Fruit fly (Drosophila melanogaster) whole organism, embryonic: Measurements from ENCODE around the gene pico.

Source experiments
- Bdp1 ChIP-seq: fragments of 200-800 bp; sonication (Bioruptor generic); optimal IDR thresholded peaks from 3 replicates; lab custom pipeline; 2016; ENCODE audit warnings: missing biosample characterization, missing genetic modification characterization
- CG12155 ChIP-seq: fragments of 200-800 bp; sonication (Bioruptor generic); optimal IDR thresholded peaks from 3 replicates; lab custom pipeline; 2016; ENCODE audit warnings: missing biosample characterization, missing genetic modification characterization
- CG16815 ChIP-seq: fragments of 200-800 bp; sonication (Bioruptor generic); optimal IDR thresholded peaks from 3 replicates; lab custom pipeline; 2017; ENCODE audit warnings: missing biosample characterization, mild to moderate bottlenecking, missing genetic modification characterization
- CG16863 ChIP-seq: fragments of 200-800 bp; sonication (Bioruptor generic); optimal IDR thresholded peaks from 3 replicates; lab custom pipeline; 2016; ENCODE audit warnings: missing biosample characterization, missing genetic modification characterization
- CG3281 ChIP-seq: fragments of 200-800 bp; sonication (Bioruptor generic); optimal IDR thresholded peaks from 3 replicates; lab custom pipeline; 2017; ENCODE audit warnings: missing biosample characterization, mild to moderate bottlenecking, missing genetic modification characterization
- CG3407 ChIP-seq: fragments of 200-800 bp; sonication (Bioruptor generic); optimal IDR thresholded peaks from 2 replicates; lab custom pipeline; 2018; ENCODE audit warnings: missing biosample characterization, mild to moderate bottlenecking, missing genetic modification characterization
- CG3847 ChIP-seq: fragments of 200-800 bp; sonication (Bioruptor generic); IDR thresholded peaks from 2 replicates; pipeline ENCODE4 v1.3.6; 2022; ENCODE audit warnings: missing biosample characterization, missing genetic modification characterization
- CG43689 ChIP-seq: fragments of 200-800 bp; sonication (Bioruptor generic); IDR thresholded peaks from 2 replicates; pipeline ENCODE4 v1.3.6; 2022; ENCODE audit warnings: missing biosample characterization, missing genetic modification characterization
- CG6689 ChIP-seq: fragments of 200-800 bp; sonication (Bioruptor generic); IDR thresholded peaks from 2 replicates; pipeline ENCODE4 v1.3.6; 2022; ENCODE audit warnings: missing biosample characterization, missing genetic modification characterization
- CG6791 ChIP-seq: fragments of 200-800 bp; sonication (Bioruptor generic); IDR thresholded peaks from 3 replicates; pipeline ENCODE4 v1.3.6; 2022; ENCODE audit warnings: missing biosample characterization, missing genetic modification characterization; ENCODE audit not compliant: partially characterized antibody
- CG6854 ChIP-seq: fragments of 200-800 bp; sonication (Bioruptor generic); optimal IDR thresholded peaks from 3 replicates; lab custom pipeline; 2017; ENCODE audit warnings: missing biosample characterization, mild to moderate bottlenecking, missing genetic modification characterization
- CG7357 ChIP-seq: fragments of 200-800 bp; sonication (Bioruptor generic); IDR thresholded peaks from 3 replicates; pipeline ENCODE4 v1.3.6; 2022; ENCODE audit warnings: missing biosample characterization, missing genetic modification characterization
- D19A ChIP-seq: fragments of 200-800 bp; optimal IDR thresholded peaks from 3 replicates; lab custom pipeline; 2019; ENCODE audit warnings: missing biosample characterization, mild to moderate bottlenecking, missing genetic modification characterization, moderate library complexity
- Doc3 ChIP-seq: fragments of 200-800 bp; sonication (Bioruptor generic); IDR thresholded peaks from 3 replicates; pipeline ENCODE4 v1.3.6; 2022; ENCODE audit warnings: missing biosample characterization, missing genetic modification characterization; ENCODE audit not compliant: partially characterized antibody
- Ets97D ChIP-seq: fragments of 200-800 bp; sonication (Bioruptor generic); optimal IDR thresholded peaks from 3 replicates; lab custom pipeline; 2016; ENCODE audit warnings: missing biosample characterization, missing genetic modification characterization
- Fer1 ChIP-seq: fragments of 200-800 bp; sonication (Bioruptor generic); optimal IDR thresholded peaks from 2 replicates; lab custom pipeline; 2017; ENCODE audit warnings: missing biosample characterization, mild to moderate bottlenecking, missing genetic modification characterization
- Fer2 ChIP-seq: fragments of 200-800 bp; sonication (Bioruptor generic); optimal IDR thresholded peaks from 2 replicates; lab custom pipeline; 2018; ENCODE audit warnings: missing biosample characterization, mild to moderate bottlenecking, missing genetic modification characterization, moderate library complexity
- GATAe ChIP-seq: fragments of 200-800 bp; sonication (Bioruptor generic); conservative IDR thresholded peaks from 2 replicates; pipeline ENCODE4 v1.3.6; 2022; ENCODE audit warnings: missing biosample characterization, missing genetic modification characterization
- HLH3B ChIP-seq: fragments of 200-800 bp; sonication (Bioruptor generic); IDR thresholded peaks from 2 replicates; pipeline ENCODE4 v1.3.6; 2022; ENCODE audit warnings: missing biosample characterization, missing genetic modification characterization
- Hand ChIP-seq: fragments of 200-800 bp; sonication (Bioruptor generic); optimal IDR thresholded peaks from 2 replicates; lab custom pipeline; 2017; ENCODE audit warnings: mild to moderate bottlenecking, missing biosample characterization, missing genetic modification reagents, missing genetic modification characterization
- Hsf ChIP-seq: fragments of 200-800 bp; sonication (Bioruptor generic); optimal IDR thresholded peaks from 3 replicates; lab custom pipeline; 2016; ENCODE audit warnings: missing biosample characterization, missing genetic modification characterization
- Lim3 ChIP-seq: fragments of 200-800 bp; sonication (Bioruptor generic); IDR thresholded peaks from 2 replicates; pipeline ENCODE4 v1.3.6; 2022; ENCODE audit warnings: missing biosample characterization, missing genetic modification characterization
- NC2α ChIP-seq: fragments of 200-800 bp; sonication (Bioruptor generic); optimal IDR thresholded peaks from 2 replicates; lab custom pipeline; 2016; ENCODE audit warnings: missing biosample characterization, missing genetic modification characterization
- Neu2 ChIP-seq: fragments of 200-800 bp; sonication (Bioruptor generic); optimal IDR thresholded peaks from 3 replicates; lab custom pipeline; 2016; ENCODE audit warnings: missing biosample characterization, missing genetic modification characterization, borderline replicate concordance
- Optix ChIP-seq: fragments of 200-800 bp; sonication (Bioruptor generic); IDR thresholded peaks from 3 replicates; pipeline ENCODE4 v1.3.6; 2022; ENCODE audit warnings: missing biosample characterization, missing genetic modification characterization
- Sox100B ChIP-seq: fragments of 200-800 bp; sonication (Bioruptor generic); optimal IDR thresholded peaks from 3 replicates; lab custom pipeline; 2018; ENCODE audit warnings: missing biosample characterization, mild to moderate bottlenecking, missing genetic modification characterization
- Sry-δ ChIP-seq: fragments of 200-800 bp; sonication (Bioruptor generic); optimal IDR thresholded peaks from 2 replicates; lab custom pipeline; 2016; ENCODE audit warnings: missing biosample characterization, missing genetic modification characterization
- Taf1 ChIP-seq: fragments of 200-800 bp; sonication (Bioruptor generic); IDR thresholded peaks from 2 replicates; pipeline ENCODE4 v1.3.6; 2022; ENCODE audit warnings: missing biosample characterization, missing genetic modification characterization
- Trl ChIP-seq, 3 experiments: fragments of >200 bp in 2 of 3; fragments of 200-800 bp in 1 of 3; sonication (Bioruptor generic) in 1 of 3; optimal IDR thresholded peaks; 2 replicates in 1 of 3; 3 replicates in 2 of 3; lab custom pipeline; 2016 to 2017; ENCODE audit warnings: missing biosample characterization in 1 of 3, missing genetic modification characterization in 1 of 3
- chn ChIP-seq: fragments of 200-800 bp; sonication (Bioruptor generic); optimal IDR thresholded peaks from 2 replicates; lab custom pipeline; 2016; ENCODE audit warnings: missing biosample characterization, missing genetic modification characterization
- crp ChIP-seq, 2 experiments: fragments of 200-800 bp; sonication (Bioruptor generic); optimal IDR thresholded peaks; 2 replicates in 1 of 2; 3 replicates in 1 of 2; lab custom pipeline; 2017; ENCODE audit warnings: missing biosample characterization in 2 of 2, missing genetic modification characterization in 2 of 2, mild to moderate bottlenecking in 1 of 2, moderate library complexity in 1 of 2
- dimm ChIP-seq: fragments of 200-800 bp; sonication (Bioruptor generic); IDR thresholded peaks from 2 replicates; pipeline ENCODE4 v1.3.6; 2022; ENCODE audit warnings: missing biosample characterization, missing genetic modification characterization
- disco-r ChIP-seq: fragments of 200-800 bp; sonication (Bioruptor generic); optimal IDR thresholded peaks from 2 replicates; lab custom pipeline; 2016; ENCODE audit warnings: missing biosample characterization, missing genetic modification characterization
- eyg ChIP-seq: fragments of 200-800 bp; sonication (Bioruptor generic); optimal IDR thresholded peaks from 3 replicates; lab custom pipeline; 2016; ENCODE audit warnings: missing biosample characterization, missing genetic modification characterization
- fd64A ChIP-seq: fragments of 200-800 bp; sonication (Bioruptor generic); optimal IDR thresholded peaks from 3 replicates; lab custom pipeline; 2018; ENCODE audit warnings: missing biosample characterization, mild to moderate bottlenecking, missing genetic modification characterization
- gce ChIP-seq: fragments of 200-800 bp; sonication (Bioruptor generic); IDR thresholded peaks from 3 replicates; pipeline ENCODE4 v1.3.6; 2022; ENCODE audit warnings: missing biosample characterization, missing genetic modification characterization
- gcm2 ChIP-seq: fragments of 200-800 bp; sonication (Bioruptor generic); optimal IDR thresholded peaks from 2 replicates; lab custom pipeline; 2016; ENCODE audit warnings: missing biosample characterization, missing genetic modification characterization
- ham ChIP-seq: fragments of 200-800 bp; sonication (Bioruptor generic); IDR thresholded peaks from 2 replicates; pipeline ENCODE4 v1.3.6; 2022; ENCODE audit warnings: missing biosample characterization, missing genetic modification characterization
- klu ChIP-seq: fragments of 200-800 bp; sonication (Bioruptor generic); IDR thresholded peaks from 2 replicates; pipeline ENCODE4 v1.3.6; 2022; ENCODE audit warnings: missing biosample characterization, missing genetic modification characterization
- pb ChIP-seq: fragments of 200-800 bp; sonication (Bioruptor generic); optimal IDR thresholded peaks from 3 replicates; lab custom pipeline; 2016; ENCODE audit warnings: missing biosample characterization, missing genetic modification characterization
- pfk ChIP-seq: fragments of 200-800 bp; sonication (Bioruptor generic); optimal IDR thresholded peaks from 2 replicates; lab custom pipeline; 2018; ENCODE audit warnings: missing biosample characterization, mild to moderate bottlenecking, missing genetic modification characterization, moderate library complexity
- row ChIP-seq: fragments of 200-800 bp; sonication (Bioruptor generic); IDR thresholded peaks from 3 replicates; pipeline ENCODE4 v1.3.6; 2022; ENCODE audit warnings: missing biosample characterization, missing genetic modification characterization
- schlank ChIP-seq: fragments of 200-800 bp; sonication (Bioruptor generic); optimal IDR thresholded peaks from 2 replicates; lab custom pipeline; 2018; ENCODE audit warnings: missing biosample characterization, mild to moderate bottlenecking, missing genetic modification characterization
- shn ChIP-seq: fragments of 200-800 bp; sonication (Bioruptor generic); optimal IDR thresholded peaks from 3 replicates; lab custom pipeline; 2016; ENCODE audit warnings: missing biosample characterization, missing genetic modification characterization
- tgo ChIP-seq: fragments of 200-800 bp; sonication (Bioruptor generic); IDR thresholded peaks from 3 replicates; pipeline ENCODE4 v1.3.6; 2022; ENCODE audit warnings: missing biosample characterization, missing genetic modification characterization
- tio ChIP-seq: fragments of 200-800 bp; sonication (Bioruptor generic); optimal IDR thresholded peaks from 2 replicates; lab custom pipeline; 2017; ENCODE audit warnings: missing biosample characterization, missing genetic modification characterization, inconsistent platforms
- twi ChIP-seq: fragments of 200-800 bp; optimal IDR thresholded peaks from 2 replicates; lab custom pipeline; 2019; ENCODE audit warnings: missing biosample characterization, mild to moderate bottlenecking, missing genetic modification characterization, moderate library complexity
- unpg ChIP-seq: fragments of 200-800 bp; sonication (Bioruptor generic); optimal IDR thresholded peaks from 3 replicates; lab custom pipeline; 2018; ENCODE audit warnings: missing biosample characterization, mild to moderate bottlenecking, missing genetic modification characterization, moderate library complexity
- zen2 ChIP-seq: fragments of 200-800 bp; sonication (Bioruptor generic); IDR thresholded peaks from 3 replicates; pipeline ENCODE4 v1.3.6; 2022; ENCODE audit warnings: missing biosample characterization, missing genetic modification characterization; ENCODE audit not compliant: partially characterized antibody
- zf30C ChIP-seq: fragments of 200-800 bp; sonication (Bioruptor generic); optimal IDR thresholded peaks from 3 replicates; lab custom pipeline; 2018; ENCODE audit warnings: missing biosample characterization, mild to moderate bottlenecking, missing genetic modification characterization

The pico gene

DNA sequence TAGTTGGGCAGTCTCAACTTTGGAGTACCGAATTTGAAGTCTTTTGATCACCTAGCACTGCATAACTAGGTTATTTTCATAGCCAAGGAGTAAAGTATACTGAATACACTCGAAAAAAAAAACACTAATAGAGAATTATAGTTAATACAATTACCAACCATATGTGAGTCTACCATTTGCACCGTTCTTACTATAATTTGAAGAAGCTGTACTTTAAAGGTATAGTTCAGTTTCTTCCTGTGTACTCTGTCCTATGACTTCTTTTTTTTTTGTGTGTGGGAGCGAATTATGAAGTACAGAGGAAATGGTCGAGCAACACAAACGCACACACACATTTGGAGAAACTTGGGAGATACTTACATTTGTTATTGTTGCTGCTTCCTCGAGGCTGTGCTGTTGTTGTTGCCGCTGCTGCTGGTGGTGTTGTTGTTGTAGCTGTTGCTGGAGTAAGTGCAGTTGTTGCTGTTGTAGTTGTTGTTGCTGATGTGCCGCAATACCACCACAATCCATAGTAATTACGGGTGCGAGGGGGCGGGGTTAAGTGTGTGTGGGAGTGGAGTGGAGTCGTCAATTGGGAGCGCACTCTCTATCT, 1.3 kb downstream of the pico start (continued):
- TF ChIP-seq Taf1 (GFP tag; lab: Robert Waterston, UW) = no peak
- TF ChIP-seq D19A (tag; lab: Kevin White, UChicago) = peak; percentile 81
- no peak for TF ChIP-seq CG6791 (GFP tag; lab: Robert Waterston, UW)
- peak; percentile 71 for TF ChIP-seq fd64A (GFP tag; lab: Kevin White, UChicago)
- TF ChIP-seq Fer2 (tag; lab: Kevin White, UChicago) = no peak
- peak; percentile 76 for TF ChIP-seq CG7357
- peak; percentile 91 for TF ChIP-seq NC2α
- TF ChIP-seq twi (tag; lab: Kevin White, UChicago) = peak; percentile 45
- TF ChIP-seq Trl (optimal IDR thresholded peaks at IDR 0.05; lab: Kevin White, UChicago) = no peak
- peak; percentile 89 for TF ChIP-seq Trl (GFP tag; optimal IDR thresholded peaks at IDR 0.05; lab: Kevin White, UChicago)
- peak; percentile 95 for TF ChIP-seq chn (GFP tag; lab: Kevin White, UChicago)
- peak; percentile 66 for TF ChIP-seq Fer1 (GFP tag; lab: Kevin White, UChicago)
- TF ChIP-seq Sox100B (GFP tag; lab: Kevin White, UChicago) = no peak
- TF ChIP-seq Sry-δ (GFP tag; lab: Kevin White, UChicago) = peak; percentile 50
- TF ChIP-seq CG16815 (GFP tag; lab: Kevin White, UChicago) = peak; percentile 91
- TF ChIP-seq zen2 (GFP tag; lab: Robert Waterston, UW) = no peak
- TF ChIP-seq klu = peak; percentile 52
- peak; percentile 55; the same call in 1 of the 2 replicates for TF ChIP-seq CG43689 (GFP tag; lab: Robert Waterston, UW)
- peak; percentile 47 for TF ChIP-seq Ets97D
- peak; percentile 83 for TF ChIP-seq tgo (GFP tag; lab: Robert Waterston, UW)
- peak; percentile 77 for TF ChIP-seq eyg (GFP tag; lab: Kevin White, UChicago)
- peak; percentile 64 for TF ChIP-seq dimm
- TF ChIP-seq pb (GFP tag; lab: Kevin White, UChicago) = peak; percentile 84
- TF ChIP-seq CG16863 (GFP tag; lab: Kevin White, UChicago) = peak; percentile 93
- TF ChIP-seq Neu2 (GFP tag; lab: Kevin White, UChicago) = peak; percentile 54
- peak in 1 of 2 experiments; percentile 46 for TF ChIP-seq crp (GFP tag; optimal IDR thresholded peaks at IDR 0.05; lab: Kevin White, UChicago)
- no peak for TF ChIP-seq pfk (GFP tag; lab: Kevin White, UChicago)
- TF ChIP-seq CG3847 (GFP tag; lab: Robert Waterston, UW) = peak; percentile 60; the same call in 1 of the 2 replicates
- peak; percentile 87 for TF ChIP-seq gcm2 (GFP tag; lab: Kevin White, UChicago)
- peak; percentile 89 for TF ChIP-seq CG3407
- peak; percentile 86 for TF ChIP-seq HLH3B (GFP tag; lab: Robert Waterston, UW)
- peak; percentile 86 for TF ChIP-seq row
- TF ChIP-seq shn (GFP tag; lab: Kevin White, UChicago) = peak; percentile 73
- TF ChIP-seq tio (GFP tag; lab: Kevin White, UChicago) = no peak
- TF ChIP-seq ham = no peak
- TF ChIP-seq Doc3 (GFP tag; lab: Robert Waterston, UW) = no peak
- TF ChIP-seq schlank (tag; lab: Kevin White, UChicago) = no peak
- peak; percentile 64; the same call in 1 of the 2 replicates for TF ChIP-seq Lim3 (GFP tag; lab: Robert Waterston, UW)
- TF ChIP-seq CG12155 (GFP tag; lab: Kevin White, UChicago) = peak; percentile 88
- TF ChIP-seq zf30C (GFP tag; lab: Kevin White, UChicago) = peak; percentile 95
- TF ChIP-seq gce (GFP tag; lab: Robert Waterston, UW) = peak; percentile 77
- TF ChIP-seq CG6854 = peak; percentile 51
- peak; percentile 94 for TF ChIP-seq unpg (GFP tag; lab: Kevin White, UChicago)
- TF ChIP-seq Bdp1 (GFP tag; lab: Kevin White, UChicago) = peak; percentile 80
- TF ChIP-seq disco-r = peak; percentile 88
- TF ChIP-seq CG6689 (GFP tag; lab: Robert Waterston, UW) = peak; percentile 86
- peak; percentile 94 for TF ChIP-seq Hsf (GFP tag; lab: Kevin White, UChicago)
- TF ChIP-seq GATAe (GFP tag; lab: Robert Waterston, UW) = no peak
- TF ChIP-seq Optix (GFP tag; lab: Robert Waterston, UW) = peak; percentile 70
- no peak for TF ChIP-seq Hand (GFP tag; lab: Kevin White, UChicago)
- TF ChIP-seq CG3281 (GFP tag; lab: Kevin White, UChicago) = peak; percentile 63
